Fruit fly (Drosophila melanogaster) whole organism, embryonic: ENCODE measurements around the gene CG32040.

Source experiments
- CG10267 ChIP-seq: fragments of 200-800 bp; sonication (Bioruptor generic); optimal IDR thresholded peaks from 2 replicates; lab custom pipeline; 2018; ENCODE audit warnings: missing biosample characterization, mild to moderate bottlenecking, missing genetic modification characterization, moderate library complexity
- CG12769 ChIP-seq: fragments of 200-800 bp; sonication (Bioruptor generic); optimal IDR thresholded peaks from 2 replicates; lab custom pipeline; 2019; ENCODE audit warnings: missing biosample characterization, mild to moderate bottlenecking, missing genetic modification characterization, moderate library complexity
- CG13287 ChIP-seq: fragments of 200-800 bp; sonication (Bioruptor generic); IDR thresholded peaks from 2 replicates; pipeline ENCODE4 v1.3.6; 2022; ENCODE audit warnings: missing biosample characterization, missing genetic modification characterization; ENCODE audit not compliant: partially characterized antibody
- CG13775 ChIP-seq: fragments of 200-800 bp; sonication (Bioruptor generic); optimal IDR thresholded peaks from 3 replicates; lab custom pipeline; 2017; ENCODE audit warnings: missing biosample characterization, mild to moderate bottlenecking, missing genetic modification characterization
- CG15073 ChIP-seq: fragments of 200-800 bp; sonication (Bioruptor generic); optimal IDR thresholded peaks from 2 replicates; lab custom pipeline; 2016; ENCODE audit warnings: missing biosample characterization, missing genetic modification characterization
- CG6175 ChIP-seq: fragments of 200-800 bp; sonication (Bioruptor generic); IDR thresholded peaks from 3 replicates; pipeline ENCODE4 v1.3.6; 2022; ENCODE audit warnings: missing biosample characterization, missing genetic modification characterization
- CG7556 ChIP-seq: fragments of 200-800 bp; sonication (Bioruptor generic); optimal IDR thresholded peaks from 2 replicates; lab custom pipeline; 2017; ENCODE audit warnings: missing biosample characterization, mild to moderate bottlenecking, missing genetic modification characterization
- hkb ChIP-seq, 2 experiments: fragments of 200-800 bp in 1 of 2; fragments of >200 bp in 1 of 2; sonication (Bioruptor generic) in 1 of 2; IDR thresholded peaks in 1 of 2; optimal IDR thresholded peaks in 1 of 2; 2 replicates each; pipeline versions ENCODE4 v1.3.6 to Lab custom; 2017 to 2022; ENCODE audit warnings: missing biosample characterization in 1 of 2, missing genetic modification characterization in 1 of 2
- ind ChIP-seq: fragments of 200-800 bp; sonication (Bioruptor generic); optimal IDR thresholded peaks from 3 replicates; lab custom pipeline; 2016; ENCODE audit warnings: missing biosample characterization, missing genetic modification characterization
- kni ChIP-seq: fragments of 200-800 bp; sonication (Bioruptor generic); optimal IDR thresholded peaks from 3 replicates; lab custom pipeline; 2017; ENCODE audit warnings: mild to moderate bottlenecking, missing biosample characterization, missing genetic modification reagents, missing genetic modification characterization
- wek ChIP-seq: fragments of 200-800 bp; sonication (Bioruptor generic); optimal IDR thresholded peaks from 3 replicates; lab custom pipeline; 2018; ENCODE audit warnings: missing biosample characterization, mild to moderate bottlenecking, missing genetic modification characterization, moderate library complexity

- TF ChIP-seq CG10267 (tag; lab: Kevin White, UChicago) (no peak), kni (GFP tag; lab: Kevin White, UChicago) (no peak), wek (GFP tag; lab: Kevin White, UChicago) (no peak), CG12769 (no peak), CG6175 (GFP tag; lab: Robert Waterston, UW) (no peak), hkb (optimal IDR thresholded peaks at IDR 0.05; lab: Kevin White, UChicago) (no peak), hkb (GFP tag; IDR thresholded peaks at IDR 0.05; lab: Robert Waterston, UW) (no peak), CG13287 (no peak), CG7556 (GFP tag; lab: Kevin White, UChicago) (no peak), CG13775 (no peak), ind (GFP tag; lab: Kevin White, UChicago) (no peak), CG15073 (GFP tag; lab: Kevin White, UChicago) (no peak)
Measured at dm6 chr3L:9356138-9356753, 2.4 kb downstream of the CG32040 start.
